Worm (Caenorhabditis elegans): ENCODE measurements around the gene daf-18.

The daf-18 gene

ce11 chrIV:390279-390678, 34.7 kb downstream of the daf-18 start, which contains the start of the genes ears-2 and uncp-18 (continued):
- TF ChIP-seq dve-1 (tag; optimal IDR thresholded peaks at IDR 0.05; ENCODE audit: insufficient read depth) (peak; percentile 96), ceh-82 (tag; optimal IDR thresholded peaks at IDR 0.05) (no peak), tag-97 (GFP tag; IDR thresholded peaks at IDR 0.05) (no peak), ceh-32 (tag; optimal IDR thresholded peaks at IDR 0.05; ENCODE audit: poor library complexity) (peak; percentile 17), egl-27 (tag; optimal IDR thresholded peaks at IDR 0.05) (no peak), ZK546.5 (tag; optimal IDR thresholded peaks at IDR 0.05) (no peak), lim-7 (GFP tag; IDR thresholded peaks at IDR 0.05) (peak; percentile 79), vab-7 (GFP tag; IDR thresholded peaks at IDR 0.05) (peak; percentile 98), jun-1 (tag; optimal IDR thresholded peaks at IDR 0.05) (no peak), nhr-76 (tag; optimal IDR thresholded peaks at IDR 0.05) (no peak), lin-29 (GFP tag; IDR thresholded peaks at IDR 0.05) (peak; percentile 75), madf-5 (GFP tag; IDR thresholded peaks at IDR 0.05) (no peak), attf-4 (tag; optimal IDR thresholded peaks at IDR 0.05) (no peak), nhr-111 (GFP tag; optimal IDR thresholded peaks at IDR 0.05) (no peak), arid-1 (GFP tag; conservative IDR thresholded peaks at IDR 0.05) (peak; percentile 96), mxl-3 (GFP tag; optimal IDR thresholded peaks at IDR 0.05) (peak; percentile 84), nhr-10 (tag; optimal IDR thresholded peaks at IDR 0.05) (peak; percentile 43), zip-11 (GFP tag; IDR thresholded peaks at IDR 0.05) (no peak), mep-1 (tag; optimal IDR thresholded peaks at IDR 0.05) (peak; percentile 98), Y48G9A.11 (GFP tag; IDR thresholded peaks at IDR 0.05) (peak; percentile 49; the same call in 1 of the 2 replicates), F49E8.2 (tag; optimal IDR thresholded peaks at IDR 0.05; ENCODE audit: borderline replicate concordance) (peak; percentile 55), F26F4.8 (GFP tag; conservative IDR thresholded peaks at IDR 0.05) (no peak), saeg-2 (GFP tag; IDR thresholded peaks at IDR 0.05) (no peak), ces-1 (GFP tag; optimal IDR thresholded peaks at IDR 0.05) (peak; percentile 53), unc-39 (tag; optimal IDR thresholded peaks at IDR 0.05) (no peak), set-16 (GFP tag; IDR thresholded peaks at IDR 0.05) (peak; percentile 66)

ce11 chrIV:388073-388472, 36.9 kb downstream of the daf-18 start, which contains the start of gene ssna-1:
ssna-1 (plus strand) TSS chrIV:388084.
- TF ChIP-seq lin-1 (GFP tag; IDR thresholded peaks at IDR 0.05) (no peak), mes-2 (tag; optimal IDR thresholded peaks at IDR 0.05; ENCODE audit: poor library complexity, severe bottlenecking) (peak; percentile 32), nhr-41 (GFP tag; IDR thresholded peaks at IDR 0.05) (no peak), dpl-1 (GFP tag; optimal IDR thresholded peaks at IDR 0.05) (no peak), aha-1 (tag) (peak; percentile 22), unc-130 (GFP tag; optimal IDR thresholded peaks at IDR 0.05) (no peak), tag-97 (GFP tag; IDR thresholded peaks at IDR 0.05) (no peak), spr-3 (GFP tag; optimal IDR thresholded peaks at IDR 0.05) (no peak), ceh-20 (GFP tag; IDR thresholded peaks at IDR 0.05) (no peak), daf-12 (tag; optimal IDR thresholded peaks at IDR 0.05) (no peak), tra-1 (GFP tag; IDR thresholded peaks at IDR 0.05) (no peak), daf-16 (GFP tag; optimal IDR thresholded peaks at IDR 0.05) (no peak), daf-16 (tag; optimal IDR thresholded peaks at IDR 0.05) (peak; percentile 0), zip-11 (GFP tag; IDR thresholded peaks at IDR 0.05) (no peak), unc-62 (GFP tag; optimal IDR thresholded peaks at IDR 0.05 in 1 of 2) (peak in 1 of 2 experiments; percentile 85), unc-62 (tag; optimal IDR thresholded peaks at IDR 0.05) (no peak), lsy-2 (tag; optimal IDR thresholded peaks at IDR 0.05) (no peak), snpc-4 (tag; optimal IDR thresholded peaks at IDR 0.05) (no peak), ces-1 (GFP tag; optimal IDR thresholded peaks at IDR 0.05) (no peak)

Data from whole organism, L4 larva.